Fruit fly (Drosophila melanogaster) S2 (cell line): ENCODE data around the gene CG3032.

ENCODE experiments used
- CG8478 ChIP-seq: fragments of >200 bp; optimal IDR thresholded peaks from 2 replicates; lab custom pipeline; 2018
- CTCF ChIP-seq, 2 experiments: fragments of >200 bp; optimal IDR thresholded peaks; 2 replicates each; lab custom pipeline; 2018

CG3032 gene

DNA sequence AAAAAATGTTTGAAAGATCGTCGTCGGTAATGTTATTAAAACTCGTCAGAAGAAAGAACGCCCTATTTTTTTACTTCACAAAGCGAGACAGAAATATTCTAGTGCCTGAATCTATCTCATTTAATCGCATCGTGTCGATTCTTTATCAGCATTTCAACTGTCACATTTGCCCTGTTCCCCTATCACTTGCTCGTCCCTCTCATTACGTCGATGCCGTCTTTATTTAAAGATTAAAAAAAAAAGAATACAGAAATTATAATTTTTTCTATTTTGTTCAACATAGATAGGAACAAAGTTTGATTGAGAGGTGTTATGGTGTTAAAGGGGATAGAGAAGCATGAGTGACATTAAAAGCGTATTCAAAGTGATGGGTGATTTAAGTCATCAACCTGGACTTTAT lies 25.6 kb downstream of the CG3032 start:
- TF ChIP-seq CG8478 (lab: Kevin White, UChicago) (no peak), CTCF (optimal IDR thresholded peaks at IDR 0.05; lab: Kevin White, UChicago) (no peak)

DNA sequence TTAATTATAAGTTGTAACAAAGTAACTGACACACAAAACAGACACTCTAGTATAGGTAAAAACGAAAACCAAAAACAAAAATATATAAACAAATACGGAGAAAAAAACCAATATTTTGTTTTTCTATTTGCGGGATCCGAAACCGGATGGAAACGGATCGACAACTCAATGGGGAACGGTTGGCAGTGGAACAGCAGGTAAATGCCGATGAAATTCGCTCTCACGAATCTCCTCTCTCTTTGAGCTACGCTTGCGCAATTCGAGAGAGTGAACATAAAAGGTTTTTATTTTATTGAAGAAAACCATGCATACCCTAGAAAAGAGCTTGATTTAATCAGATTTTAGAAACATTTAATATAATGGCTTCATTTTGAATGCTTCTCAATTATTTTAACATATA lies 26.6 kb downstream of the CG3032 start:
- no peak for TF ChIP-seq CG8478 (lab: Kevin White, UChicago)
- no peak for TF ChIP-seq CTCF (optimal IDR thresholded peaks at IDR 0.05; lab: Kevin White, UChicago)

DNA sequence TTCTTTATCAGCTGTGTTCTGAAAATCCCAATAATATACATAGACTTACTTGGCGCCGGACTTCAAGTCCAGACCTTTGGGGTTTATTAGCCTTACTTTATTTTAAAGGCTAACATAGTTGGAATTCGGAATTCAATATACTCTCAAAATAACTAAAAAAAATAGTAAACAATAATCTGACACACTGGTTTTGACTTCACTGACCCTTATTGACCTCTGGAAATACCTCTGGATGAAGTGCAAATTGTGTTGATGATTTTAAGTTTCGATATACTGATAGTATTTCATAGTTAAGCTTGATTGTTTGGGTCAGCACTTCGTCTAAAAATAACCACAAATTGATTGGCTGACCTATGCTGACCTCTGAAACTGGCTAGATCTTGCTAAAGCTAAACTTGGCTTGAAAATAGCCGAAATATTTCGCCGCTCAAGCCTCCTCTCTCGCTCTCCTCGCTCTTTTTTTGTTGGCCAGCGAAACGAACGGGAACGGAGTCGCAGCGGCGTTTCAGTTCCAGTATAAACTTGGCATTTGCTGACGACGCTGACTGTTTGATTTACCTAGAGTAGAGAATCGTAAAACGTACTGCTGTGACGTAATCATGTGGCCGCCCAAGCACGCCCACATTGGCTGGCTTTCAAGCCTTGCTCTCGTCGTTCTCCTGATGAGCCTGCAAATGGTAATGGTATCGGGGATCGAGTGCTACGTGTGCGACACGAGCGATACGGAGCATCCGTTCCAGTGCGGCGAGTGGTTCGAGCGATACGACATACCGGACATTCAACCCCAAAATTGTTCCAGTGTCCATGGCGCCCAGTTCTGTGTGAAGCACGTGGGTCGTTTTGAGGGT lies 27.5 kb downstream of the CG3032 start, which contains the start of gene bou:
TSS of gene bou (plus strand) at position 507 of the 848 bp plus-strand sequence.
- no peak for TF ChIP-seq CG8478 (lab: Kevin White, UChicago)
- TF ChIP-seq CTCF (optimal IDR thresholded peaks at IDR 0.05; lab: Kevin White, UChicago), result no peak

DNA sequence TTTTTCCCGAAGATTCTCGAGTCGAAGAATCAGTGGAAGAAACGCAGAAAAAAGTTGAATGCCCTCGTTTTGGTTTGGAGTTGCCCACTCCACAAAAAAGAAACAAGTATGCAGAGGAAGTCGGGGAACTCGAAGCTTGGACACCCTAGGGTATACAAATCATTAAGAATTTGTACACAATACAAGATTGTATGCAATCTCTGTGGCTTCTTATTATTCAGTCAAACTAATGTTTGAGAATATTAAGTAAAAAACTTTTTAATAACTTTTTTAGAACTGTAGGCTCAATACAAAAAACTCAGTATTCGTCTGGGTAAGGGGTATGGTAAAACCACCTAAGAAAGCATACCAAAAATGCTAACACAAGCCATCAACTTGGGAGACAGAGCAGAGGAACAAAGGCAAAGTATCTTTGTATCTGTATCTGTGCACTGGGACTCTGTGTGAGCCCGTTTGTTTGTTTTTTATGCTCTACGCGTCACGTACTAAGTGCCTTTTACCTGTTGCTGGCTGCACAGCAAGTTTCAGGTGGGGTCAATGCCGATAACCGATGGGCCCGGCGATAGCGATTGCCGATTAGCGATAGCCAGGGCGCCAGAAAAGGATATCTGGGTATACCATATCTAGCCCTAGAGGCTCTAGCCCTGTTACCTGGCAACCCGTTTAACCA lies 28.4 kb downstream of the CG3032 start:
- no peak for TF ChIP-seq CTCF (optimal IDR thresholded peaks at IDR 0.05; lab: Kevin White, UChicago)
- no peak for TF ChIP-seq CG8478 (lab: Kevin White, UChicago)

DNA sequence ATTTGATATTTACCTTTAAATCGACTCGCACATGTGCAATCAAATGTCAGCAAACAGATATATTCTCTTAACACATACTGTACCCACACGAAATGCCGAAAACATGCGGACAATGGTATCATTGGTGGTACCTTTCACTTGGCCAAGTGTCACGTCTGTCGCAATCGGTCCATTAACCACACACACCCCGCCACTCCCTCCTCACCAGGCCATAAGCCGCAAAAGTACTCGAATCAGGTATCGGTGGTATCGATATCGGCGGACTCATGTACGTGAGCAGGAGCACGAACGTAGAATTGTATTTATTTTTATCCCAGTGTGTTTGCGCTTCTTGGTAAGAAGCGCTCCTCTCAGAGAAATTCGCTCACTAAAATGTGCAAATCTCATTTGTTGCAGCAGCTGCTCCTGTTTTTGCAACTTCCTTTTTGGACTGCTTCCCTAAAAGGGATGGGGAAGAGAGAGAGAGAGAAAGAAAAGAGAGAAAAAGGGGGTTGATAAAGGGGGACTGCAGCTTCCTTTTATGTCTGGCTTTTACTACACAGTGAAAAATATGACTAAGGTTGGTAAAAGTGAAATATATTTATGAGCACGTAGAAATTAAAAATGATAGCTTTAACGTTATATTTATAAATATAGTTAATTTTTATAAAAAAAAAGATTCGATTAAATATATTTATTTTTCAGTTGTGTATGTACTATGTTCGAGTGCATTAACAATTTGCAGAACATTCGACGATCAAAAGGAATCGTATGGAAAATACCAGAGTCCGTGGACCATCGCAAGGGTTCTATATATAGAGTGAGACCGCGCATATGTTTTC lies 30.0 kb downstream of the CG3032 start:
- no peak for TF ChIP-seq CG8478 (lab: Kevin White, UChicago)
- TF ChIP-seq CTCF (optimal IDR thresholded peaks at IDR 0.05; lab: Kevin White, UChicago), result no peak

DNA sequence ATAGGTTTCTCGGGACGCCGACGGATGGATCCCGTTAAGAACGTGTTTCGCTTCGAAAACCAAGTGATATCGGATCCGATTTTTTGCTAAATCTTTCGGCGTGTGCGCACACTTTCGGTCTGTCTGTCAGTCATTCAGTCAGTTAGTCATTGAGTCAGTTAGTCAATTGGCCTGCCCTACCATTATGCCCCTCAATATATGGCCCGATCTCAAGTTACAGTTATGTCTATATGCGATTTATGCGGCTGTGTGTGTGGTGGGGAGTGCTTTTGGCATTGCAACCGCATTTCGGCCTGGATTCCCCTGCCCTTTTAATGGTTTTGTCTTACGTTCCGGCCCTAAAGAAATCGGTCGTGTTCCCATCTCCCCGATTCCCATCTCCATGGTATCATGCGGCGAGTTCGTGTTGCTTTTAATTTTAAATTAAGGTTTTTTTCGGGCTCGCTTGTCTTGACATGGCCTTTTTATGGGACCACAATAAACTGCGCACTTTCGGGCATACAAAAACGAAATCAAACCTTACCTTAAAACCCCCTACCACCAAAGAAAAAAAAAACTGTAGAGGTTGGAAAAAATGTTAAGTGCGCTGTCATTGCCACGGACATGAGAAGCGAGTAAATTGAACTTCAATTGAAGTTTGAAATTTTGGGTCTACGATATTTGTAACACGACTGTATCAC lies 30.8 kb downstream of the CG3032 start:
- TF ChIP-seq CG8478 (lab: Kevin White, UChicago) (no peak), CTCF (optimal IDR thresholded peaks at IDR 0.05; lab: Kevin White, UChicago) (no peak)

DNA sequence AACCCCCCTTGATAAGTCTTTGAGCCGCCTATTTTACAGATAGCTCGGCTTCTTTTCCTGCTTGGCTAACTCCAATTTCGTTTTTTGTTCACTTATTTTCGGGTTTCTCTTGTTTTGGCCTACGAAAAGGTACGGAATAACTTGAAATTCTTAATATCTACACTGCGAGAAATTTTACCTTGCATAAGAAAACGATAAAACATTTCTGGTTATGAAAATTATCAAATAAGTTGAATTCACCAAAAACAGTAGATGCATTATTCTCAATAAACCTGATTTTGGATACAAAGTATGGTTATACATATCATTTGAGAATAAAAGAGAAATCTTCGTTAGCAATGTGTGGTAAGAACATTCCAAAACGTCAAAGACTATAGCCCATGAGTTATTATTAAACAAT lies 31.6 kb downstream of the CG3032 start:
- TF ChIP-seq CTCF (optimal IDR thresholded peaks at IDR 0.05; lab: Kevin White, UChicago) (no peak), CG8478 (lab: Kevin White, UChicago) (no peak)

DNA sequence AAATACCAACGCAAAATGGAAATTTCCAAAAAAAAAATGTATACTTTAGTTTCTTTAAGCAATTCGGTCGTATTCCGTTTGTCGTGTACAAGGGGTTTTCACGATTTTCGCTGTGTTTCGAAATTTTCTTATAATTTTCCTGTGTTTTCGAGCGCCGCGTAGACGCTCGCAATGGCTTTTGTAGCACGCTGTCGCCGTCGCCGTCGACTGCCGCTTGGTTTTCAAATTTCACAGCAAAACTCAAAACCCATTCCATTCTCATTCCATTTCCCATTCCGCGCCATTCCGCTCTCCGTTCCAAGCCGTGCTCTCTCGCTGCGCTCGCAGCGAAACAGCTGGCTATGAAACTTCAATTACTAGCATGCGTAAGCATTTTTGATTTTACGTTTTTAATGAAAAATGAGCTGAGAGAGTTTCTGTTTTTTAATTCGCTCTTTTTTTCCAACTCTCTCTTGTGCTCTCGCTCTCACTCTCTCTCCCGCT lies 32.2 kb downstream of the CG3032 start:
- TF ChIP-seq CG8478 (lab: Kevin White, UChicago), result no peak
- TF ChIP-seq CTCF (optimal IDR thresholded peaks at IDR 0.05; lab: Kevin White, UChicago), result no peak

DNA sequence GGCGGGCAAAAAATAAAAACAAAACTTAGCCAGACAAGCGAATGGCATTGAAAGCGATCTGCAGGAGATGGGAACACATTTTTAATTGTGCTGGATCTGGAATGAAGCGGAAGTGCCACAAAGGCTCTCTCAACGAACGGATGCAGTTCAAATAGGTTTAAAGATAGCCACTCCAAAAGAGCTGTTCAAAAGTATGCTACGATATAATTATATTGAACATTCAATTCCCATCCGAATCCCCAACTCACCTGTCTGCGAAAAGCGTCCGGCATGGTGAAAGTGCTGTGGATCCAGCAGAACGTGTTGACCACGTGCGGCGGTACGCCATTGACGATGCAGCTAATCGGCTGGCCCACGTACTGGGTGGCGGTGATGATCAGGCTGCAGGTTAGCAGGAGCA lies 36.8 kb downstream of the CG3032 start:
- TF ChIP-seq CTCF (optimal IDR thresholded peaks at IDR 0.05; lab: Kevin White, UChicago) (no peak), CG8478 (lab: Kevin White, UChicago) (no peak)

DNA sequence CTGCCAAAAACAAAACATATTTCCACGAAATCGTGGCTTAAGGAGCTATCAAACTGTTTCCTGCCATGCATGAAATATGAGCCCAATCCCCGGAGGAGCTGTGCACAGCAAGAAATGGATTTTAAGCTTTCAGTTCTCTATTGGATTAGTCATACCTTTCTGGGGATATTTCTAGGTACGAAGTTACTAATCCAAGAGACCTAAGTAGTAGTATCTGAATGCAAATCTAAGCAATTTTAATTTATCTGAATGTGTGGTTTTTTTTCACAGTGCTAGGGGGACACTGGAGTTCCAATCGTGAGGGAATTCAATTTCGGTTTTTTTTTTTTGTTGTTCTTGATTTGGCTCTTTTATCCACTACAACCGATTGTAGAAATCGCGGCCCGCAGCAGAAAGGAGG lies 37.3 kb downstream of the CG3032 start:
- no peak for TF ChIP-seq CTCF (optimal IDR thresholded peaks at IDR 0.05; lab: Kevin White, UChicago)
- no peak for TF ChIP-seq CG8478 (lab: Kevin White, UChicago)

DNA sequence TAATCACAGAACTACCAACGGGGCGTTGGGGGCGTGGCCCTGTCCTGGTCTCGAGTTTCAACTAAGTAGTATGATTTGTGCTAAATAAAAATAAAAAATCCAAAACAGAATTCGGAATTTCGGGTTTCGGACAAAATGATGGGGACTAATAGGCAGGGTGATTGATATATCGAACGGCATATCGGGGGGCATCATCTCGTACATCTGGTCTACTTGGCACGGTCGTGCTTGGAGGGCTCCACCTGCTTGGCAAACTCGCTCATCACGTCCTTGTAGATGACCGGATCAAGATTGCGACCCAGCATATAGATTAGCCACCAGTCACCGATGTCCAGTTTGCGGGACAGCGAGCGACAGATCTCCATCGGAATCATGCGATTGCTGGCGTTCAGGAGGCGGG lies 39.5 kb downstream of the CG3032 start:
- TF ChIP-seq CTCF (optimal IDR thresholded peaks at IDR 0.05; lab: Kevin White, UChicago) (no peak), CG8478 (lab: Kevin White, UChicago) (no peak)

DNA sequence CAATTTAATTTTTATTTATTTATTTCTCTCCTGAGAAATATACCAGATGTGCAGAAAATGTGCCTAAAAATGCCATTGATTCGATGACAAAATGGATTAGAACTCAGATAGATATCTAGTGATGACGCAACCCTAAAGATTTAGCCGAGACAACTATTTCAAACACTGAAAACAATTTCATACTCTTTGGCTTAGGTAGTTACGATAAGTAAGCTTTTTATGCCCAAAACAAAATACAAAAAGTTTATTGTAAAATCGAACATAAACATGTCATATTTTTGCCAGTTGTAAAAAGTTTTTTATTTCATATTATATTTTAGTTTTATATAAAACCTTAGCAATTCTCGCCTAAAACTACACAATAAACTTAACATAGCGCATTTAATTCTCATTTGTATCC lies 40.3 kb downstream of the CG3032 start, which contains the start of gene CG3040:
TSS of gene CG3040 (minus strand) at position 54 of the 400 bp plus-strand sequence.
- peak in 1 of 2 experiments; percentile 37 for TF ChIP-seq CTCF (optimal IDR thresholded peaks at IDR 0.05; lab: Kevin White, UChicago)
- TF ChIP-seq CG8478 (lab: Kevin White, UChicago), result no peak

DNA sequence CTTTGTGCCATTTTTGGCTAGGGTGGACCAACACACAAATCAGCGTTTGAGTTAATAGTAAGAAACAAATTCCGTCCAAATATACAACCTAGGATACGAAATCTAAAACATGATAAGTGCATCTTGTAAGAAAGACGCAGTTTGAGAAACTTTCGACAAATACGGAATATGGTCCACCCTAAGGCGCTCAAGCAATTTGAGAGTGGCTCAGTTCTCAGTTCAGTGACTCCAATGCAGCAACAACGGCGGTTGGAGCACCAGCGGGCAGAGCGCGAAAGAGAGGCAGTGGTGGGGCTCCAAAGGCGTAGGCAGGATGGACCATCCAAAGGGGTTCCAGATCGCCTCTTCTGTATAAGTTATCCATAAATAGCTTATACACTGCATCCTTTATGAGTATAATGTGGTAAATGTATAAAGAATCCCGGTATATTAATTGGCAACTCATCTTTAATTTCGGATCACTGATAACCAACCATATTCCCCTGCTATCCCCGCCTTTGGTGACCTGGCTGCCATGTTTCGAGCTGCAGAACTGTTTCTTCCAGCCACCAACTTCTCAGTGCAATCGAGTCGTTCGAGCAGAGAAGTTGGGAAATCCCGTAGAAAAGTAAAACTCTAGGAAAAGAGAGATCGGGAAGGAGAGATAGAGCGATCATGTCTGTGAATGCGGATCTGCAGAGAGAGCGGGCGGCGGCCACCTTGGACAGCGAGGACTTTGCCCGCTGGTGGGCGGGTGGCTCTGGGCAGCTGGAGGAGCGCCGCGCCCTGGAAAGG lies 44.1 kb downstream of the CG3032 start, which contains the start of gene CG4586:
TSS of gene CG4586 (plus strand) at position 555 of the 774 bp plus-strand sequence.
- TF ChIP-seq CTCF (optimal IDR thresholded peaks at IDR 0.05; lab: Kevin White, UChicago) (no peak), CG8478 (lab: Kevin White, UChicago) (no peak)
